Worm (Caenorhabditis elegans) whole organism, young adult: ENCODE results near the gene prx-2.

Experiments used
- B0035.1 ChIP-seq: sonication (generic microtip); optimal IDR thresholded peaks from 2 replicates; lab custom pipeline; 2016; ENCODE audit warnings: missing genetic modification characterization, mild to moderate bottlenecking, missing compliant biosample characterization, missing genotype, missing genetic modification reagents
- B0261.1 ChIP-seq: sonication (generic microtip); optimal IDR thresholded peaks from 2 replicates; lab custom pipeline; 2016; ENCODE audit warnings: mild to moderate bottlenecking, missing genetic modification characterization, moderate library complexity, missing compliant biosample characterization
- F49E8.2 ChIP-seq: sonication (generic microtip); optimal IDR thresholded peaks from 3 replicates; lab custom pipeline; 2017; ENCODE audit warnings: missing genetic modification characterization, mild to moderate bottlenecking, missing compliant biosample characterization, antibody characterized with exemption, moderate library complexity; ENCODE audit not compliant: insufficient read depth
- F57A8.1 ChIP-seq: fragments of 200-800 bp; sonication (Bioruptor generic); optimal IDR thresholded peaks from 2 replicates; lab custom pipeline; 2018; ENCODE audit warnings: mild to moderate bottlenecking, missing genetic modification characterization, moderate library complexity, missing compliant biosample characterization
- F57C9.4 ChIP-seq: sonication (generic microtip); optimal IDR thresholded peaks from 2 replicates; lab custom pipeline; 2017; ENCODE audit warnings: mild to moderate bottlenecking, missing genetic modification characterization, missing compliant biosample characterization
- K11D2.4 ChIP-seq: fragments of 200-800 bp; sonication (Bioruptor generic); IDR thresholded peaks from 2 replicates; pipeline ENCODE4 v1.3.6; 2022; ENCODE audit warnings: missing genetic modification reagents, missing genetic modification characterization, missing compliant biosample characterization
- K12H6.12 ChIP-seq: fragments of 200-800 bp; sonication (Bioruptor generic); optimal IDR thresholded peaks from 2 replicates; lab custom pipeline; 2018; ENCODE audit warnings: mild to moderate bottlenecking, missing genetic modification characterization, missing compliant biosample characterization
- T26A5.8 ChIP-seq: sonication (generic microtip); optimal IDR thresholded peaks from 2 replicates; lab custom pipeline; 2016; ENCODE audit warnings: missing genetic modification characterization, missing compliant biosample characterization
- Y53F4B.3 ChIP-seq: fragments of 200-800 bp; sonication (Bioruptor generic); IDR thresholded peaks from 2 replicates; pipeline ENCODE4 v1.3.6; 2022; ENCODE audit warnings: missing genetic modification reagents, missing genetic modification characterization, missing compliant biosample characterization
- Y53G8AR.9 ChIP-seq: fragments of 200-800 bp; sonication (Bioruptor generic); conservative IDR thresholded peaks from 2 replicates; pipeline ENCODE4 v1.3.6; 2022; ENCODE audit warnings: missing genetic modification reagents, missing genetic modification characterization, missing compliant biosample characterization
- Y67H2A.10 ChIP-seq: fragments of 200-800 bp; sonication (Bioruptor generic); conservative IDR thresholded peaks from 2 replicates; pipeline ENCODE4 v1.3.6; 2022; ENCODE audit warnings: missing genetic modification reagents, missing genetic modification characterization, missing compliant biosample characterization
- Y95B8A.8 ChIP-seq: fragments of 200-800 bp; sonication (Bioruptor generic); IDR thresholded peaks from 2 replicates; pipeline ENCODE4 v1.3.6; 2022; ENCODE audit warnings: missing genetic modification reagents, missing genetic modification characterization, missing compliant biosample characterization
- ZK185.1 ChIP-seq: sonication (generic microtip); optimal IDR thresholded peaks from 2 replicates; lab custom pipeline; 2016; ENCODE audit warnings: mild to moderate bottlenecking, missing genetic modification characterization, missing compliant biosample characterization; ENCODE audit not compliant: poor library complexity, severe bottlenecking
- ama-1 ChIP-seq, 3 experiments: fragments of 150-350 bp in 1 of 3; sonication (generic microtip) in 2 of 3; optimal IDR thresholded peaks; 2 replicates each; lab custom pipeline; 2014 to 2018; ENCODE audit warnings: missing biosample characterization in 2 of 3, missing genetic modification characterization in 2 of 3, missing genetic modification reagents in 2 of 3
- atf-7 ChIP-seq: sonication (generic microtip); optimal IDR thresholded peaks from 2 replicates; lab custom pipeline; 2017; ENCODE audit warnings: mild to moderate bottlenecking, missing genetic modification characterization, missing compliant biosample characterization
- athp-1 ChIP-seq: sonication (generic microtip); optimal IDR thresholded peaks from 2 replicates; lab custom pipeline; 2017; ENCODE audit warnings: mild to moderate bottlenecking, missing genetic modification characterization, missing compliant biosample characterization
- attf-3 ChIP-seq: fragments of 200-800 bp; sonication (Bioruptor generic); conservative IDR thresholded peaks from 2 replicates; pipeline ENCODE4 v1.3.6; 2022; ENCODE audit warnings: missing genetic modification reagents, missing genetic modification characterization, missing compliant biosample characterization
- attf-5 ChIP-seq: fragments of 200-800 bp; sonication (Bioruptor generic); optimal IDR thresholded peaks from 2 replicates; lab custom pipeline; 2018; ENCODE audit warnings: mild to moderate bottlenecking, missing genetic modification characterization, missing compliant biosample characterization
- ceh-100 ChIP-seq: fragments of 200-800 bp; sonication (Bioruptor generic); IDR thresholded peaks from 2 replicates; pipeline ENCODE4 v1.3.6; 2022; ENCODE audit warnings: missing genetic modification reagents, missing genetic modification characterization, missing compliant biosample characterization
- ceh-40 ChIP-seq: fragments of 200-800 bp; sonication (Bioruptor generic); IDR thresholded peaks from 2 replicates; pipeline ENCODE4 v1.3.6; 2022; ENCODE audit warnings: missing genetic modification characterization, missing compliant biosample characterization
- ceh-58 ChIP-seq: fragments of 200-800 bp; sonication (Bioruptor generic); IDR thresholded peaks from 2 replicates; pipeline ENCODE4 v1.3.6; 2022; ENCODE audit warnings: missing genetic modification characterization, missing compliant biosample characterization
- ceh-91 ChIP-seq: fragments of 200-800 bp; sonication (Bioruptor generic); IDR thresholded peaks from 2 replicates; pipeline ENCODE4 v1.3.6; 2022; ENCODE audit warnings: missing genetic modification reagents, missing genetic modification characterization, missing compliant biosample characterization
- dox-1 ChIP-seq: fragments of 200-800 bp; sonication (Bioruptor generic); IDR thresholded peaks from 2 replicates; pipeline ENCODE4 v1.3.6; 2022; ENCODE audit warnings: missing genetic modification reagents, missing genetic modification characterization, missing compliant biosample characterization
- dpl-1 ChIP-seq: fragments of 150-350 bp; optimal IDR thresholded peaks from 2 replicates; lab custom pipeline; 2014; ENCODE audit warnings: missing biosample characterization, missing genetic modification reagents, missing genetic modification characterization
- efl-1 ChIP-seq: fragments of 150-350 bp; optimal IDR thresholded peaks from 2 replicates; lab custom pipeline; 2014; ENCODE audit warnings: missing biosample characterization, missing genetic modification reagents, missing genetic modification characterization
- hlh-12 ChIP-seq: sonication (generic microtip); optimal IDR thresholded peaks from 2 replicates; lab custom pipeline; 2016; ENCODE audit warnings: missing genetic modification characterization, missing compliant biosample characterization
- hlh-26 ChIP-seq: fragments of 200-800 bp; sonication (Bioruptor generic); conservative IDR thresholded peaks from 2 replicates; pipeline ENCODE4 v1.3.6; 2022; ENCODE audit warnings: missing genetic modification reagents, missing genetic modification characterization, missing compliant biosample characterization
- hmg-1.2 ChIP-seq: fragments of 200-800 bp; sonication (Bioruptor generic); IDR thresholded peaks from 2 replicates; pipeline ENCODE4 v1.3.6; 2022; ENCODE audit warnings: missing genetic modification reagents, missing genetic modification characterization, missing compliant biosample characterization
- lin-35 ChIP-seq, 3 experiments: fragments of 150-350 bp in 2 of 3; sonication (generic microtip) in 1 of 3; optimal IDR thresholded peaks; 2 replicates each; lab custom pipeline; 2014 to 2018; ENCODE audit warnings: missing biosample characterization in 3 of 3, missing genetic modification characterization in 3 of 3, missing genetic modification reagents in 3 of 3
- lin-54 ChIP-seq: fragments of 200-800 bp; sonication (Bioruptor generic); optimal IDR thresholded peaks from 2 replicates; lab custom pipeline; 2018; ENCODE audit warnings: mild to moderate bottlenecking, missing genetic modification characterization, missing compliant biosample characterization
- lsl-1 ChIP-seq: fragments of 200-800 bp; sonication (Bioruptor generic); optimal IDR thresholded peaks from 2 replicates; lab custom pipeline; 2018; ENCODE audit warnings: mild to moderate bottlenecking, missing genetic modification characterization, moderate library complexity, missing compliant biosample characterization
- lsy-27 ChIP-seq: sonication (generic microtip); optimal IDR thresholded peaks from 2 replicates; lab custom pipeline; 2017; ENCODE audit warnings: missing genetic modification characterization, mild to moderate bottlenecking, missing compliant biosample characterization, antibody characterized with exemption, missing genotype, borderline replicate concordance; ENCODE audit not compliant: insufficient read depth
- madf-10 ChIP-seq: sonication (generic microtip); optimal IDR thresholded peaks from 2 replicates; lab custom pipeline; 2016; ENCODE audit warnings: mild to moderate bottlenecking, missing genetic modification characterization, missing compliant biosample characterization
- madf-3 ChIP-seq: fragments of 200-800 bp; sonication (Bioruptor generic); IDR thresholded peaks from 2 replicates; pipeline ENCODE4 v1.3.6; 2022; ENCODE audit warnings: missing genetic modification reagents, missing genetic modification characterization, missing compliant biosample characterization
- madf-6 ChIP-seq: fragments of 200-800 bp; sonication (Bioruptor generic); IDR thresholded peaks from 2 replicates; pipeline ENCODE4 v1.3.6; 2022; ENCODE audit warnings: missing genetic modification reagents, missing genetic modification characterization, missing compliant biosample characterization
- mel-28 ChIP-seq: sonication (generic microtip); optimal IDR thresholded peaks from 2 replicates; lab custom pipeline; 2016; ENCODE audit warnings: borderline replicate concordance, mild to moderate bottlenecking, missing genetic modification characterization, missing compliant biosample characterization
- nfya-2 ChIP-seq: fragments of 200-800 bp; sonication (Bioruptor generic); IDR thresholded peaks from 2 replicates; pipeline ENCODE4 v1.3.6; 2022; ENCODE audit warnings: missing genetic modification reagents, missing genetic modification characterization, missing compliant biosample characterization
- nhr-179 ChIP-seq: sonication (generic microtip); optimal IDR thresholded peaks from 2 replicates; lab custom pipeline; 2016; ENCODE audit warnings: mild to moderate bottlenecking, missing genetic modification characterization, missing compliant biosample characterization
- nhr-27 ChIP-seq: fragments of 200-800 bp; sonication (Bioruptor generic); optimal IDR thresholded peaks from 2 replicates; lab custom pipeline; 2018; ENCODE audit warnings: mild to moderate bottlenecking, missing genetic modification characterization, moderate library complexity, missing compliant biosample characterization
- rcor-1 ChIP-seq: fragments of 200-800 bp; sonication (Bioruptor generic); IDR thresholded peaks from 2 replicates; pipeline ENCODE4 v1.3.6; 2022; ENCODE audit warnings: missing genetic modification reagents, missing genetic modification characterization, missing compliant biosample characterization
- rec-8 ChIP-seq, 2 experiments: sonication (generic microtip); optimal IDR thresholded peaks; 2 replicates each; lab custom pipeline; 2016; ENCODE audit warnings: mild to moderate bottlenecking in 2 of 2, missing genetic modification characterization in 2 of 2, missing genetic modification reagents in 2 of 2, missing genotype in 2 of 2, missing biosample characterization in 1 of 2, missing compliant biosample characterization in 1 of 2, moderate library complexity in 1 of 2
- tbp1 ChIP-seq: fragments of 200-800 bp; sonication (Bioruptor generic); optimal IDR thresholded peaks from 2 replicates; lab custom pipeline; 2018; ENCODE audit warnings: mild to moderate bottlenecking, missing genetic modification characterization, missing compliant biosample characterization
- unc-130 ChIP-seq: sonication (generic microtip); optimal IDR thresholded peaks from 2 replicates; lab custom pipeline; 2016; ENCODE audit warnings: missing genetic modification reagents, missing genetic modification characterization, missing compliant biosample characterization
- ztf-26 ChIP-seq: sonication (generic microtip); optimal IDR thresholded peaks from 2 replicates; lab custom pipeline; 2017; ENCODE audit warnings: missing genetic modification characterization, missing compliant biosample characterization
- ztf-3 ChIP-seq: fragments of 200-800 bp; sonication (Bioruptor generic); optimal IDR thresholded peaks from 2 replicates; lab custom pipeline; 2018; ENCODE audit warnings: mild to moderate bottlenecking, missing genetic modification characterization, missing compliant biosample characterization

Gene prx-2

ce11 chrIV:11597079-11597478 lies 46.9 kb upstream of the prx-2 start:
- TF ChIP-seq rcor-1 (GFP tag; lab: Robert Waterston, UW) (no peak), ztf-26 (tag; lab: Kevin White, UChicago) (no peak), B0035.1 (no peak), efl-1 (GFP tag; lab: Kevin White, UChicago) (no peak), attf-3 (GFP tag; lab: Robert Waterston, UW) (no peak), madf-10 (tag; lab: Kevin White, UChicago) (no peak), unc-130 (GFP tag; lab: Kevin White, UChicago) (no peak), B0261.1 (tag; lab: Kevin White, UChicago) (no peak), ceh-58 (GFP tag; lab: Robert Waterston, UW) (no peak), F57A8.1 (no peak), madf-3 (no peak), mel-28 (no peak)

ce11 chrIV:11599717-11600116 lies 44.2 kb upstream of the prx-2 start:
- TF ChIP-seq nfya-2 (GFP tag; lab: Robert Waterston, UW) (no peak), ZK185.1 (no peak), ceh-40 (GFP tag; lab: Robert Waterston, UW) (no peak), athp-1 (tag; lab: Kevin White, UChicago) (no peak), Y53F4B.3 (GFP tag; lab: Robert Waterston, UW) (no peak), ceh-100 (no peak), nhr-27 (no peak), dpl-1 (GFP tag; lab: Kevin White, UChicago) (no peak), Y67H2A.10 (GFP tag; lab: Robert Waterston, UW) (no peak), T26A5.8 (no peak), B0261.1 (tag; lab: Kevin White, UChicago) (no peak), rec-8 (tag; optimal IDR thresholded peaks at IDR 0.05; lab: Kevin White, UChicago) (no peak), F57C9.4 (no peak), atf-7 (tag; lab: Kevin White, UChicago) (no peak), ztf-3 (no peak)

- TF ChIP-seq attf-5: peak; percentile 30
- TF ChIP-seq nhr-179: no peak
- TF ChIP-seq ceh-100: peak; percentile 64
- TF ChIP-seq B0035.1: peak; percentile 43
- no peak for TF ChIP-seq ama-1 (optimal IDR thresholded peaks at IDR 0.05; lab: Kevin White, UChicago)
- peak; percentile 47 to 51 for TF ChIP-seq ama-1 (GFP tag; optimal IDR thresholded peaks at IDR 0.05; lab: Kevin White, UChicago)
- no peak for TF ChIP-seq Y95B8A.8 (GFP tag; lab: Robert Waterston, UW)
- no peak for TF ChIP-seq hlh-12 (tag; lab: Kevin White, UChicago)
- TF ChIP-seq lin-54: peak; percentile 36
- peak; percentile 15 for TF ChIP-seq K12H6.12 (tag; lab: Kevin White, UChicago)
- TF ChIP-seq lsy-27: peak; percentile 23
- no peak for TF ChIP-seq nhr-27
- peak; percentile 69 for TF ChIP-seq lsl-1 (GFP tag; lab: Kevin White, UChicago)
- TF ChIP-seq tbp1: peak; percentile 60
- TF ChIP-seq Y53G8AR.9 (GFP tag; lab: Robert Waterston, UW): peak; percentile 35; the same call in 1 of the 2 replicates
- TF ChIP-seq hmg-1.2: peak; percentile 76
- TF ChIP-seq madf-6: peak; percentile 72
- TF ChIP-seq hlh-26 (GFP tag; lab: Robert Waterston, UW): no peak
- TF ChIP-seq lin-35 (GFP tag; optimal IDR thresholded peaks at IDR 0.05; lab: Kevin White, UChicago): peak in 1 of 3 experiments; percentile 37
- peak; percentile 67 for TF ChIP-seq ceh-91 (GFP tag; lab: Robert Waterston, UW)
- peak; percentile 11 for TF ChIP-seq madf-10 (tag; lab: Kevin White, UChicago)
- TF ChIP-seq dox-1 (GFP tag; lab: Robert Waterston, UW): peak; percentile 62; the same call in 1 of the 2 replicates
- peak; percentile 78 for TF ChIP-seq F49E8.2 (tag; lab: Kevin White, UChicago)
- 0 out of 2 replicates have a peak, but pooled peaks have one; percentile 14 for TF ChIP-seq K11D2.4
- TF ChIP-seq mel-28: no peak
Measured at ce11 chrIV:11601721-11602405, 42.1 kb upstream of the prx-2 start.
